Fruit fly (Drosophila melanogaster) whole organism, embryonic: ENCODE results near the gene prd1.

Experiments used
- B-H1 ChIP-seq: fragments of 200-800 bp; sonication (Bioruptor generic); IDR thresholded peaks from 3 replicates; pipeline ENCODE4 v1.3.6; 2022; ENCODE audit warnings: missing biosample characterization, missing genetic modification characterization
- B-H2 ChIP-seq: fragments of 200-800 bp; sonication (Bioruptor generic); optimal IDR thresholded peaks from 2 replicates; lab custom pipeline; 2018; ENCODE audit warnings: missing biosample characterization, mild to moderate bottlenecking, missing genetic modification characterization
- BEAF-32 ChIP-seq: fragments of 200-800 bp; sonication (Bioruptor generic); optimal IDR thresholded peaks from 3 replicates; lab custom pipeline; 2017; ENCODE audit warnings: missing biosample characterization, missing genetic modification characterization, mild to moderate bottlenecking, moderate library complexity, missing genetic modification reagents
- CG10209 ChIP-seq: fragments of 200-800 bp; sonication (Bioruptor generic); optimal IDR thresholded peaks from 3 replicates; lab custom pipeline; 2017; ENCODE audit warnings: missing biosample characterization, mild to moderate bottlenecking, missing genetic modification characterization, missing genetic modification reagents
- CG10979 ChIP-seq: fragments of 200-800 bp; sonication (Bioruptor generic); optimal IDR thresholded peaks from 2 replicates; lab custom pipeline; 2018; ENCODE audit warnings: missing biosample characterization, mild to moderate bottlenecking, missing genetic modification characterization, moderate library complexity
- CG11696 ChIP-seq: fragments of 200-800 bp; sonication (Bioruptor generic); IDR thresholded peaks from 2 replicates; pipeline ENCODE4 v1.3.6; 2022; ENCODE audit warnings: missing biosample characterization, missing genetic modification characterization
- CG12071 ChIP-seq: fragments of 200-800 bp; sonication (Bioruptor generic); optimal IDR thresholded peaks from 3 replicates; lab custom pipeline; 2018; ENCODE audit warnings: missing biosample characterization, mild to moderate bottlenecking, missing genetic modification characterization
- CG12391 ChIP-seq: fragments of 200-800 bp; sonication (Bioruptor generic); optimal IDR thresholded peaks from 3 replicates; lab custom pipeline; 2018; ENCODE audit warnings: missing biosample characterization, mild to moderate bottlenecking, missing genetic modification characterization, moderate library complexity
- CG1647 ChIP-seq: fragments of 200-800 bp; sonication (Bioruptor generic); optimal IDR thresholded peaks from 3 replicates; lab custom pipeline; 2016; ENCODE audit warnings: missing biosample characterization, missing genetic modification characterization
- CG17802 ChIP-seq: fragments of 200-800 bp; sonication (Bioruptor generic); optimal IDR thresholded peaks from 2 replicates; lab custom pipeline; 2018; ENCODE audit warnings: missing biosample characterization, mild to moderate bottlenecking, missing genetic modification characterization, moderate library complexity
- CG17829 ChIP-seq: fragments of 200-800 bp; optimal IDR thresholded peaks from 2 replicates; lab custom pipeline; 2019; ENCODE audit warnings: missing biosample characterization, mild to moderate bottlenecking, missing genetic modification characterization, moderate library complexity
- CG17912 ChIP-seq: fragments of 200-800 bp; sonication (Bioruptor generic); optimal IDR thresholded peaks from 2 replicates; lab custom pipeline; 2018; ENCODE audit warnings: missing biosample characterization, mild to moderate bottlenecking, missing genetic modification characterization
- CG1792 ChIP-seq: fragments of 200-800 bp; sonication (Bioruptor generic); optimal IDR thresholded peaks from 2 replicates; lab custom pipeline; 2016; ENCODE audit warnings: missing biosample characterization, missing genetic modification characterization
- CG3065 ChIP-seq: fragments of 200-800 bp; sonication (Bioruptor generic); optimal IDR thresholded peaks from 2 replicates; lab custom pipeline; 2016; ENCODE audit warnings: missing biosample characterization, missing genetic modification characterization
- CG4730 ChIP-seq: fragments of 200-800 bp; sonication (Bioruptor generic); IDR thresholded peaks from 2 replicates; pipeline ENCODE4 v1.3.6; 2022; ENCODE audit warnings: missing biosample characterization, missing genetic modification characterization
- CG5953 ChIP-seq: fragments of 200-800 bp; sonication (Bioruptor generic); IDR thresholded peaks from 2 replicates; pipeline ENCODE4 v1.3.6; 2022; ENCODE audit warnings: missing biosample characterization, missing genetic modification characterization
- CG7556 ChIP-seq: fragments of 200-800 bp; sonication (Bioruptor generic); optimal IDR thresholded peaks from 2 replicates; lab custom pipeline; 2017; ENCODE audit warnings: missing biosample characterization, mild to moderate bottlenecking, missing genetic modification characterization
- Doc2 ChIP-seq: fragments of 200-800 bp; sonication (Bioruptor generic); IDR thresholded peaks from 2 replicates; pipeline ENCODE4 v1.3.6; 2022; ENCODE audit warnings: missing biosample characterization, missing genetic modification characterization
- Doc3 ChIP-seq: fragments of 200-800 bp; sonication (Bioruptor generic); IDR thresholded peaks from 3 replicates; pipeline ENCODE4 v1.3.6; 2022; ENCODE audit warnings: missing biosample characterization, missing genetic modification characterization; ENCODE audit not compliant: partially characterized antibody
- HHEX ChIP-seq: fragments of 200-800 bp; sonication (Bioruptor generic); optimal IDR thresholded peaks from 3 replicates; lab custom pipeline; 2017; ENCODE audit warnings: missing biosample characterization, mild to moderate bottlenecking, missing genetic modification characterization, missing genetic modification reagents
- HLH4C ChIP-seq: fragments of 200-800 bp; sonication (Bioruptor generic); IDR thresholded peaks from 3 replicates; pipeline ENCODE4 v1.3.6; 2022; ENCODE audit warnings: missing biosample characterization, missing genetic modification characterization; ENCODE audit not compliant: partially characterized antibody
- Hey ChIP-seq: fragments of 200-800 bp; sonication (Bioruptor generic); optimal IDR thresholded peaks from 3 replicates; lab custom pipeline; 2018; ENCODE audit warnings: missing biosample characterization, mild to moderate bottlenecking, missing genetic modification characterization
- MESR4 ChIP-seq: fragments of 200-800 bp; sonication (Bioruptor generic); optimal IDR thresholded peaks from 2 replicates; lab custom pipeline; 2018; ENCODE audit warnings: missing biosample characterization, mild to moderate bottlenecking, missing genetic modification characterization, moderate library complexity
- MTF-1 ChIP-seq: fragments of 200-800 bp; sonication (Bioruptor generic); optimal IDR thresholded peaks from 2 replicates; lab custom pipeline; 2018; ENCODE audit warnings: missing biosample characterization, mild to moderate bottlenecking, missing genetic modification characterization, borderline replicate concordance
- Pdp1 ChIP-seq, 2 experiments: fragments of 200-800 bp; sonication (Bioruptor generic); optimal IDR thresholded peaks; 3 replicates each; lab custom pipeline; 2016; ENCODE audit warnings: missing biosample characterization in 2 of 2, missing genetic modification characterization in 2 of 2, mild to moderate bottlenecking in 1 of 2, moderate library complexity in 1 of 2
- Rfx ChIP-seq: fragments of 200-800 bp; sonication (Bioruptor generic); IDR thresholded peaks from 2 replicates; pipeline ENCODE4 v1.3.6; 2022; ENCODE audit warnings: missing biosample characterization, missing genetic modification characterization
- Sox102F ChIP-seq: fragments of 200-800 bp; sonication (Bioruptor generic); optimal IDR thresholded peaks from 2 replicates; lab custom pipeline; 2018; ENCODE audit warnings: missing biosample characterization, mild to moderate bottlenecking, missing genetic modification characterization, moderate library complexity
- Spps ChIP-seq: fragments of 200-800 bp; sonication (Bioruptor generic); optimal IDR thresholded peaks from 2 replicates; lab custom pipeline; 2018; ENCODE audit warnings: missing biosample characterization, mild to moderate bottlenecking, missing genetic modification characterization
- Ssrp ChIP-seq: fragments of 200-800 bp; sonication (Bioruptor generic); optimal IDR thresholded peaks from 2 replicates; lab custom pipeline; 2018; ENCODE audit warnings: missing biosample characterization, mild to moderate bottlenecking, missing genetic modification characterization, moderate library complexity
- Taf1 ChIP-seq: fragments of 200-800 bp; sonication (Bioruptor generic); IDR thresholded peaks from 2 replicates; pipeline ENCODE4 v1.3.6; 2022; ENCODE audit warnings: missing biosample characterization, missing genetic modification characterization
- bab2 ChIP-seq: fragments of 200-800 bp; sonication (Bioruptor generic); optimal IDR thresholded peaks from 2 replicates; lab custom pipeline; 2016; ENCODE audit warnings: missing biosample characterization, missing genetic modification characterization
- crc ChIP-seq: fragments of 200-800 bp; sonication (Bioruptor generic); optimal IDR thresholded peaks from 2 replicates; lab custom pipeline; 2016; ENCODE audit warnings: missing biosample characterization, missing genetic modification characterization
- eve ChIP-seq, 2 experiments: fragments of >200 bp; optimal IDR thresholded peaks; 2 replicates each; lab custom pipeline; 2017; ENCODE audit warnings: missing biosample characterization in 2 of 2, missing genetic modification characterization in 2 of 2
- gce ChIP-seq: fragments of 200-800 bp; sonication (Bioruptor generic); IDR thresholded peaks from 3 replicates; pipeline ENCODE4 v1.3.6; 2022; ENCODE audit warnings: missing biosample characterization, missing genetic modification characterization
- gcm ChIP-seq: fragments of 200-800 bp; sonication (Bioruptor generic); optimal IDR thresholded peaks from 2 replicates; lab custom pipeline; 2019; ENCODE audit warnings: missing biosample characterization, mild to moderate bottlenecking, missing genetic modification characterization, moderate library complexity
- gem ChIP-seq: fragments of 200-800 bp; sonication (Bioruptor generic); optimal IDR thresholded peaks from 2 replicates; lab custom pipeline; 2019; ENCODE audit warnings: missing biosample characterization, mild to moderate bottlenecking, missing genetic modification characterization, moderate library complexity
- gsb ChIP-seq: fragments of 200-800 bp; sonication (Bioruptor generic); IDR thresholded peaks from 2 replicates; pipeline ENCODE4 v1.3.6; 2022; ENCODE audit warnings: missing biosample characterization, missing genetic modification characterization
- gt ChIP-seq: fragments of 200-800 bp; sonication (Bioruptor generic); IDR thresholded peaks from 2 replicates; pipeline ENCODE4 v1.3.6; 2022; ENCODE audit warnings: missing biosample characterization, missing genetic modification characterization
- ham ChIP-seq: fragments of 200-800 bp; sonication (Bioruptor generic); IDR thresholded peaks from 2 replicates; pipeline ENCODE4 v1.3.6; 2022; ENCODE audit warnings: missing biosample characterization, missing genetic modification characterization
- insv ChIP-seq, 2 experiments: fragments of 200-800 bp; sonication (Bioruptor generic); optimal IDR thresholded peaks; 3 replicates each; lab custom pipeline; 2016 to 2018; ENCODE audit warnings: missing biosample characterization in 2 of 2, missing genetic modification characterization in 2 of 2
- lov ChIP-seq, 2 experiments: fragments of 200-800 bp in 1 of 2; fragments of >200 bp in 1 of 2; sonication (Bioruptor generic) in 1 of 2; IDR thresholded peaks in 1 of 2; optimal IDR thresholded peaks in 1 of 2; 2 replicates in 1 of 2; 3 replicates in 1 of 2; pipeline versions ENCODE4 v1.3.6 to Lab custom; 2017 to 2022; ENCODE audit warnings: missing biosample characterization in 1 of 2, missing genetic modification characterization in 1 of 2
- org-1 ChIP-seq: fragments of 200-800 bp; sonication (Bioruptor generic); optimal IDR thresholded peaks from 2 replicates; lab custom pipeline; 2017; ENCODE audit warnings: missing biosample characterization, missing genetic modification characterization
- phol ChIP-seq: fragments of 200-800 bp; sonication (Bioruptor generic); optimal IDR thresholded peaks from 3 replicates; lab custom pipeline; 2018; ENCODE audit warnings: missing biosample characterization, mild to moderate bottlenecking, missing genetic modification characterization, moderate library complexity
- pros ChIP-seq: fragments of 200-800 bp; sonication (Bioruptor generic); optimal IDR thresholded peaks from 3 replicates; lab custom pipeline; 2019; ENCODE audit warnings: missing biosample characterization, mild to moderate bottlenecking, missing genetic modification characterization, moderate library complexity
- ro ChIP-seq: fragments of 200-800 bp; sonication (Bioruptor generic); IDR thresholded peaks from 2 replicates; pipeline ENCODE4 v1.3.6; 2022; ENCODE audit warnings: missing biosample characterization, missing genetic modification characterization
- scrt ChIP-seq: fragments of 200-800 bp; sonication (Bioruptor generic); optimal IDR thresholded peaks from 2 replicates; lab custom pipeline; 2018; ENCODE audit warnings: missing biosample characterization, mild to moderate bottlenecking, missing genetic modification characterization, moderate library complexity
- sens ChIP-seq: fragments of 200-800 bp; sonication (Bioruptor generic); peaks from one replicate; lab custom pipeline; 2016; ENCODE audit warnings: missing biosample characterization, missing genetic modification characterization
- slbo ChIP-seq: fragments of 200-800 bp; sonication (Bioruptor generic); IDR thresholded peaks from 2 replicates; pipeline ENCODE4 v1.3.6; 2022; ENCODE audit warnings: missing biosample characterization, missing genetic modification characterization
- tap ChIP-seq: fragments of 200-800 bp; optimal IDR thresholded peaks from 3 replicates; lab custom pipeline; 2019; ENCODE audit warnings: missing biosample characterization, mild to moderate bottlenecking, missing genetic modification characterization, moderate library complexity

Gene prd1

dm6 chr3R:11806753-11807152, 19.9 kb upstream of the prd1 start (continued):
- TF ChIP-seq CG17802 (tag; lab: Kevin White, UChicago) (no peak), CG10979 (peak; percentile 25), Doc2 (no peak), CG5953 (GFP tag; lab: Robert Waterston, UW) (no peak), CG17829 (tag; lab: Kevin White, UChicago) (peak; percentile 18), gsb (GFP tag; lab: Robert Waterston, UW) (no peak), MTF-1 (GFP tag; lab: Kevin White, UChicago) (no peak), gcm (GFP tag; lab: Kevin White, UChicago) (no peak), scrt (GFP tag; lab: Kevin White, UChicago) (no peak), CG4730 (GFP tag; lab: Robert Waterston, UW) (peak; percentile 24; the same call in 1 of the 2 replicates), CG12071 (GFP tag; lab: Kevin White, UChicago) (no peak), CG7556 (GFP tag; lab: Kevin White, UChicago) (no peak), HHEX (no peak), B-H2 (GFP tag; lab: Kevin White, UChicago) (no peak), gt (GFP tag; lab: Robert Waterston, UW) (no peak), ro (GFP tag; lab: Robert Waterston, UW) (no peak), org-1 (GFP tag; lab: Kevin White, UChicago) (no peak), ham (no peak), pros (GFP tag; lab: Kevin White, UChicago) (no peak), Hey (tag; lab: Kevin White, UChicago) (no peak), Ssrp (tag; lab: Kevin White, UChicago) (peak; percentile 7), tap (tag; lab: Kevin White, UChicago) (peak; percentile 8)

- TF ChIP-seq gt (GFP tag; lab: Robert Waterston, UW) (no peak), CG3065 (no peak), B-H1 (GFP tag; lab: Robert Waterston, UW) (no peak), scrt (GFP tag; lab: Kevin White, UChicago) (no peak), Spps (tag; lab: Kevin White, UChicago) (no peak), CG11696 (GFP tag; lab: Robert Waterston, UW) (peak; percentile 75), lov (optimal IDR thresholded peaks at IDR 0.05; lab: Kevin White, UChicago) (no peak), lov (GFP tag; IDR thresholded peaks at IDR 0.05; lab: Robert Waterston, UW) (no peak), Hey (tag; lab: Kevin White, UChicago) (no peak), Pdp1 (GFP tag; optimal IDR thresholded peaks at IDR 0.05; lab: Kevin White, UChicago) (peak in 1 of 2 experiments; percentile 26), MESR4 (GFP tag; lab: Kevin White, UChicago) (no peak), gem (tag; lab: Kevin White, UChicago) (peak; percentile 11), CG10209 (GFP tag; lab: Kevin White, UChicago) (no peak), crc (no peak), sens (peak; percentile 72), Sox102F (peak; percentile 5)
These were observed 18.8 kb upstream of the prd1 start for dm6 chr3R:11805584-11805983.

- TF ChIP-seq Rfx (GFP tag; lab: Robert Waterston, UW) (peak; percentile 22; the same call in 1 of the 2 replicates), CG1647 (GFP tag; lab: Kevin White, UChicago) (no peak), CG1792 (GFP tag; lab: Kevin White, UChicago) (no peak), CG12391 (tag; lab: Kevin White, UChicago) (peak; percentile 34), Doc3 (GFP tag; lab: Robert Waterston, UW) (peak; percentile 76), insv (GFP tag; optimal IDR thresholded peaks at IDR 0.05; lab: Kevin White, UChicago) (no peak), eve (GFP tag; optimal IDR thresholded peaks at IDR 0.05; lab: Kevin White, UChicago) (no peak), slbo (GFP tag; lab: Robert Waterston, UW) (peak; percentile 28; the same call in 1 of the 2 replicates), Taf1 (no peak), BEAF-32 (GFP tag; lab: Kevin White, UChicago) (peak; percentile 87), phol (peak; percentile 36), gce (GFP tag; lab: Robert Waterston, UW) (no peak), CG17912 (no peak), bab2 (GFP tag; lab: Kevin White, UChicago) (no peak), HLH4C (peak; percentile 76)
These were observed 10.0 kb upstream of the prd1 start, which contains the start of gene Sbf for dm6 chr3R:11796780-11797179. Gene Sbf, minus strand, starts transcription at chr3R:11796948.
